Worm (Caenorhabditis elegans) whole organism, L4 larva: ENCODE measurements around the gene srx-64.

Source experiments
- aha-1 ChIP-seq: fragments of 150-350 bp; peaks from one replicate; lab custom pipeline; 2014; ENCODE audit warnings: missing biosample characterization, missing genetic modification characterization
- ceh-20 ChIP-seq: fragments of 200-800 bp; sonication (Bioruptor generic); IDR thresholded peaks from 2 replicates; pipeline ENCODE4 v1.3.6; 2022; ENCODE audit warnings: missing genetic modification reagents, missing genetic modification characterization, missing compliant biosample characterization
- ceh-28 ChIP-seq: fragments of 150-350 bp; optimal IDR thresholded peaks from 2 replicates; lab custom pipeline; 2014; ENCODE audit warnings: missing biosample characterization, missing genetic modification reagents, missing genetic modification characterization
- ceh-62 ChIP-seq: sonication (generic microtip); optimal IDR thresholded peaks from 2 replicates; lab custom pipeline; 2017; ENCODE audit warnings: missing biosample characterization, missing genetic modification characterization
- ctbp-1 ChIP-seq: fragments of 200-800 bp; sonication (Bioruptor generic); IDR thresholded peaks from 2 replicates; pipeline ENCODE4 v1.3.6; 2022; ENCODE audit warnings: missing genetic modification reagents, missing genetic modification characterization, missing compliant biosample characterization
- dmd-6 ChIP-seq: fragments of 200-800 bp; sonication (Bioruptor generic); IDR thresholded peaks from 2 replicates; pipeline ENCODE4 v1.3.6; 2022; ENCODE audit warnings: missing genetic modification reagents, missing genetic modification characterization, missing compliant biosample characterization
- fos-1 ChIP-seq: fragments of 150-350 bp; optimal IDR thresholded peaks from 2 replicates; lab custom pipeline; 2014; ENCODE audit warnings: missing biosample characterization, missing genetic modification characterization
- hif-1 ChIP-seq, 2 experiments: sonication (generic microtip); optimal IDR thresholded peaks; 2 replicates each; lab custom pipeline; 2016 to 2017; ENCODE audit warnings: missing compliant biosample characterization in 2 of 2, missing genetic modification characterization in 2 of 2, missing genetic modification reagents in 2 of 2, missing genotype in 2 of 2, mild to moderate bottlenecking in 1 of 2
- hlh-11 ChIP-seq: fragments of 200-800 bp; sonication (Bioruptor generic); optimal IDR thresholded peaks from 2 replicates; lab custom pipeline; 2018; ENCODE audit warnings: mild to moderate bottlenecking, missing genetic modification characterization, missing compliant biosample characterization
- hlh-30 ChIP-seq: sonication (generic microtip); optimal IDR thresholded peaks from 2 replicates; lab custom pipeline; 2017; ENCODE audit warnings: antibody characterized with exemption, mild to moderate bottlenecking, missing genetic modification characterization, missing compliant biosample characterization; ENCODE audit not compliant: insufficient read depth
- lim-7 ChIP-seq: fragments of 200-800 bp; sonication (Bioruptor generic); IDR thresholded peaks from 2 replicates; pipeline ENCODE4 v1.3.6; 2022; ENCODE audit warnings: missing genetic modification characterization, missing compliant biosample characterization
- lin-13 ChIP-seq: fragments of 150-350 bp; optimal IDR thresholded peaks from 2 replicates; lab custom pipeline; 2014; ENCODE audit warnings: missing biosample characterization, missing genetic modification reagents, missing genetic modification characterization
- lin-38 ChIP-seq: fragments of 200-800 bp; sonication (Bioruptor generic); IDR thresholded peaks from 2 replicates; pipeline ENCODE4 v1.3.6; 2022; ENCODE audit warnings: missing genetic modification reagents, missing genetic modification characterization, missing compliant biosample characterization
- madf-9 ChIP-seq: fragments of 200-800 bp; sonication (Bioruptor generic); conservative IDR thresholded peaks from 2 replicates; pipeline ENCODE4 v1.3.6; 2022; ENCODE audit warnings: missing genetic modification reagents, missing genetic modification characterization, missing compliant biosample characterization
- mdl-1 ChIP-seq, 2 experiments: fragments of 150-350 bp in 1 of 2; sonication (generic microtip) in 1 of 2; optimal IDR thresholded peaks; 2 replicates each; lab custom pipeline; 2014 to 2017; ENCODE audit warnings: missing biosample characterization in 2 of 2, missing genetic modification characterization in 2 of 2
- mxl-3 ChIP-seq: fragments of 200-800 bp; sonication (Bioruptor generic); optimal IDR thresholded peaks from 2 replicates; lab custom pipeline; 2018; ENCODE audit warnings: mild to moderate bottlenecking, missing genetic modification characterization, missing compliant biosample characterization
- nhr-10 ChIP-seq: fragments of 150-350 bp; optimal IDR thresholded peaks from 2 replicates; lab custom pipeline; 2014; ENCODE audit warnings: missing biosample characterization, missing genetic modification characterization
- nhr-102 ChIP-seq: sonication (generic microtip); optimal IDR thresholded peaks from 2 replicates; lab custom pipeline; 2016; ENCODE audit warnings: mild to moderate bottlenecking, missing genetic modification characterization, moderate library complexity, missing compliant biosample characterization
- nhr-11 ChIP-seq: fragments of 150-350 bp; optimal IDR thresholded peaks from 2 replicates; lab custom pipeline; 2014; ENCODE audit warnings: missing biosample characterization, missing genetic modification characterization
- nhr-237 ChIP-seq: sonication (generic microtip); optimal IDR thresholded peaks from 2 replicates; lab custom pipeline; 2017; ENCODE audit warnings: missing biosample characterization, missing genetic modification characterization
- nhr-25 ChIP-seq: sonication (generic microtip); optimal IDR thresholded peaks from 2 replicates; lab custom pipeline; 2017; ENCODE audit warnings: missing genetic modification characterization, mild to moderate bottlenecking, missing compliant biosample characterization, antibody characterized with exemption, moderate library complexity, borderline replicate concordance; ENCODE audit not compliant: insufficient read depth
- nhr-28 ChIP-seq: fragments of 150-350 bp; optimal IDR thresholded peaks from 2 replicates; lab custom pipeline; 2014; ENCODE audit warnings: missing biosample characterization, missing genetic modification characterization
- nhr-42 ChIP-seq: fragments of 200-800 bp; sonication (Bioruptor generic); IDR thresholded peaks from 2 replicates; pipeline ENCODE4 v1.3.6; 2022; ENCODE audit warnings: missing genetic modification characterization, missing compliant biosample characterization
- nhr-76 ChIP-seq: fragments of 150-350 bp; optimal IDR thresholded peaks from 2 replicates; lab custom pipeline; 2014; ENCODE audit warnings: missing biosample characterization, missing genetic modification characterization
- rbr-2 ChIP-seq: sonication (generic microtip); optimal IDR thresholded peaks from 2 replicates; lab custom pipeline; 2016; ENCODE audit warnings: missing genotype, missing genetic modification characterization, missing compliant biosample characterization
- unc-130 ChIP-seq: sonication (generic microtip); optimal IDR thresholded peaks from 2 replicates; lab custom pipeline; 2016; ENCODE audit warnings: missing genetic modification reagents, missing genetic modification characterization, missing compliant biosample characterization
- unc-62 ChIP-seq, 3 experiments: fragments of 150-350 bp in 1 of 3; sonication (generic microtip); optimal IDR thresholded peaks in 2 of 3; peaks in 1 of 3; 1 replicate in 1 of 3; 2 replicates in 2 of 3; lab custom pipeline; 2014 to 2017; ENCODE audit warnings: missing biosample characterization in 3 of 3, missing genetic modification characterization in 3 of 3, missing genetic modification reagents in 3 of 3, missing genotype in 1 of 3

The srx-64 gene

DNA sequence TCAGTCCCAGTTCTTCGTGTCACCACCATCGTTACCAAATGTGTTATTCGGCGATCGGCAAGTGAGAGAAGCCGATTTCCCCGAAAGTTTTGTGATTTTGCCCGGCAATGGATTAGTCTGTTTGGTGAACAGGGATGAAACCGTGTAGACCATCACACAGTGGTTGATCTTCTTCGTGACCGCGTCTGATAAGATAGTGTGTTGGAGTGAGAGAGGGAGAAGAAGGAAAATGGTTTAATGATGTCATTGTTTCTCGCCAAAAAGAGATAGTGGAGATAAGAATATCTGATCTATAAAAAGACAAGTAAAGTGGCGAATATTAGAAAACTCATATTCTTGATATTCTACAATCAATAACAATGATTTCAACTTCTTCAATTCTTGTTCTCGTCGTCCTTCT is 50.6 kb downstream of the srx-64 start, which contains the start of gene nlp-31:
Gene nlp-31 (plus strand): TSS at position 237 of the 400 bp plus-strand sequence.
- no peak for TF ChIP-seq hif-1 (tag; optimal IDR thresholded peaks at IDR 0.05; lab: Kevin White, UChicago)
- peak; percentile 74 for TF ChIP-seq nhr-28 (tag; lab: Kevin White, UChicago)
- 0 out of 2 replicates have a peak, but pooled peaks have one; percentile 14 for TF ChIP-seq ceh-20 (GFP tag; lab: Robert Waterston, UW)
- no peak for TF ChIP-seq lin-13 (GFP tag; lab: Kevin White, UChicago)
- TF ChIP-seq unc-130 = no peak
- no peak for TF ChIP-seq ctbp-1 (GFP tag; lab: Robert Waterston, UW)
- TF ChIP-seq nhr-76 (tag; lab: Kevin White, UChicago) = no peak
- TF ChIP-seq nhr-10 (tag; lab: Kevin White, UChicago) = peak; percentile 71
- TF ChIP-seq nhr-42 = no peak
- no peak for TF ChIP-seq ceh-28
- TF ChIP-seq unc-62 (GFP tag; optimal IDR thresholded peaks at IDR 0.05 in 1 of 2; lab: Kevin White, UChicago) = peak in 1 of 2 experiments; percentile 63
- TF ChIP-seq unc-62 (tag; optimal IDR thresholded peaks at IDR 0.05; lab: Kevin White, UChicago) = no peak
- TF ChIP-seq mdl-1 (tag; optimal IDR thresholded peaks at IDR 0.05; lab: Kevin White, UChicago) = peak in 1 of 2 experiments; percentile 75
- TF ChIP-seq nhr-102 (tag; lab: Kevin White, UChicago) = peak; percentile 29
- peak; percentile 79 for TF ChIP-seq hlh-11
- no peak for TF ChIP-seq fos-1
- peak; percentile 74 for TF ChIP-seq nhr-25 (tag; lab: Kevin White, UChicago)
- peak; percentile 15 for TF ChIP-seq nhr-11 (tag; lab: Kevin White, UChicago)
- TF ChIP-seq dmd-6 = 0 out of 2 replicates have a peak, but pooled peaks have one; percentile 17
- peak; percentile 30 for TF ChIP-seq hlh-30 (tag; lab: Kevin White, UChicago)
- no peak for TF ChIP-seq lin-38 (GFP tag; lab: Robert Waterston, UW)
- no peak for TF ChIP-seq nhr-237 (tag; lab: Kevin White, UChicago)
- TF ChIP-seq rbr-2 (tag; lab: Kevin White, UChicago) = no peak
- TF ChIP-seq aha-1 (tag; lab: Kevin White, UChicago) = no peak
- TF ChIP-seq mxl-3 (GFP tag; lab: Kevin White, UChicago) = peak; percentile 68
- no peak for TF ChIP-seq ceh-62
- TF ChIP-seq madf-9 (GFP tag; lab: Robert Waterston, UW) = no peak
- no peak for TF ChIP-seq lim-7 (GFP tag; lab: Robert Waterston, UW)
- TF ChIP-seq, all 104 proteins: peak for 12
